Fruit fly (Drosophila melanogaster): ENCODE measurements around the gene NimB2.
A peak's percentile ranks its signal among the peaks of the same experiment; 100 is the strongest.

Gene NimB2

DNA sequence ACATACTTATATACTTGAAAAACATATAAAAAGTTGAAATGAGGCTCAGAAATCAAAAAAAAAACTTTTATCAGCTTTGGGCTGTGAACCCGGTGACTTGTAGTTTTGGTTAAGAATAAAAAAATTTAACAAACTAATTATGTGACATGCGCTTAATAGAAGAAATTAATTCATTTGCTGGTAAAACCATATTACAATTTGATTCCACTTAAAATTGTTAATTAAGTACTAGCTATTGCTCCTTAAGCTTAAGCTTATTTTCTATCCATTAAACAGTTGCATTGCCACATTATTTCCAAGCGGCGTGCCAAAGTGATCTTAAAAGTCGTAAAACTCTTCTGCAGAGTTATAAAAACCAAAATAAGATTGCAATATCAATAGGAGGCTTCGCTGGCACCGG, 42.8 kb downstream of the NimB2 start:
- TF ChIP-seq Gug (GFP tag; IDR thresholded peaks at IDR 0.05) (no peak), Ets65A (GFP tag) (peak; percentile 25)

- TF ChIP-seq CG13424 (tag; optimal IDR thresholded peaks at IDR 0.05) (no peak), cwo (GFP tag; optimal IDR thresholded peaks at IDR 0.05) (no peak), CG4424 (GFP tag; optimal IDR thresholded peaks at IDR 0.05) (no peak), GATAe (GFP tag; conservative IDR thresholded peaks at IDR 0.05) (no peak), CG17612 (GFP tag; IDR thresholded peaks at IDR 0.05) (0 out of 2 replicates have a peak, but pooled peaks have one; percentile 5), CG4360 (GFP tag; IDR thresholded peaks at IDR 0.05) (peak; percentile 38; the same call in 1 of the 2 replicates), CG3847 (GFP tag; IDR thresholded peaks at IDR 0.05) (0 out of 2 replicates have a peak, but pooled peaks have one; percentile 21), E2f2 (GFP tag; IDR thresholded peaks at IDR 0.05) (no peak), Ets65A (GFP tag) (peak; percentile 68)
These were observed 43.4 kb downstream of the NimB2 start, which contains the start of gene Vajk1 for dm6 chr2L:13923453-13923852. Gene Vajk1, minus strand, starts transcription at chr2L:13923553.
